Fruit fly (Drosophila melanogaster) whole organism, pupa: Measurements from ENCODE around the gene nrm.

Experiments
- CG10348 ChIP-seq: fragments of 200-800 bp; sonication (Bioruptor generic); IDR thresholded peaks from 2 replicates; pipeline ENCODE4 v1.3.6; 2022; ENCODE audit warnings: missing biosample characterization, missing genetic modification characterization
- CG12605 ChIP-seq: fragments of 200-800 bp; sonication (Bioruptor generic); IDR thresholded peaks from 2 replicates; pipeline ENCODE4 v1.3.6; 2022; ENCODE audit warnings: missing biosample characterization, missing genetic modification characterization
- CG15710 ChIP-seq: fragments of 200-800 bp; sonication (Bioruptor generic); optimal IDR thresholded peaks from 2 replicates; lab custom pipeline; 2018; ENCODE audit warnings: missing biosample characterization, mild to moderate bottlenecking, missing genetic modification characterization, moderate library complexity
- CG34367 ChIP-seq: fragments of 200-800 bp; sonication (Bioruptor generic); optimal IDR thresholded peaks from 2 replicates; lab custom pipeline; 2018; ENCODE audit warnings: missing biosample characterization, mild to moderate bottlenecking, missing genetic modification characterization
- CG4496 ChIP-seq: fragments of 200-800 bp; sonication (Bioruptor generic); IDR thresholded peaks from 3 replicates; pipeline ENCODE4 v1.3.6; 2022; ENCODE audit warnings: missing biosample characterization, missing genetic modification characterization
- CG8159 ChIP-seq: fragments of 200-800 bp; sonication (Bioruptor generic); optimal IDR thresholded peaks from 3 replicates; lab custom pipeline; 2018; ENCODE audit warnings: missing biosample characterization, mild to moderate bottlenecking, missing genetic modification characterization, moderate library complexity
- CG9948 ChIP-seq: fragments of 200-800 bp; sonication (Bioruptor generic); optimal IDR thresholded peaks from 2 replicates; lab custom pipeline; 2018; ENCODE audit warnings: missing biosample characterization, mild to moderate bottlenecking, missing genetic modification characterization, moderate library complexity
- D1 ChIP-seq: fragments of 200-800 bp; sonication (Bioruptor generic); optimal IDR thresholded peaks from 2 replicates; lab custom pipeline; 2018; ENCODE audit warnings: missing biosample characterization, mild to moderate bottlenecking, missing genetic modification characterization, moderate library complexity
- EcR ChIP-seq: fragments of 200-800 bp; sonication (Bioruptor generic); optimal IDR thresholded peaks from 3 replicates; lab custom pipeline; 2019; ENCODE audit warnings: missing biosample characterization, missing genetic modification characterization, mild to moderate bottlenecking, moderate library complexity, missing genetic modification reagents
- Pif1A ChIP-seq: fragments of 200-800 bp; sonication (Bioruptor generic); optimal IDR thresholded peaks from 3 replicates; lab custom pipeline; 2016; ENCODE audit warnings: missing biosample characterization, missing genetic modification characterization
- rn ChIP-seq: fragments of 200-800 bp; sonication (Bioruptor generic); IDR thresholded peaks from 2 replicates; pipeline ENCODE4 v1.3.6; 2022; ENCODE audit warnings: missing biosample characterization, missing genetic modification characterization

dm6 chr3L:23088927-23089326 lies 90.8 kb downstream of the nrm start:
- no peak for TF ChIP-seq CG12605
- no peak for TF ChIP-seq Pif1A (GFP tag; lab: Kevin White, UChicago)
- no peak for TF ChIP-seq rn
- TF ChIP-seq CG9948 (tag; lab: Kevin White, UChicago) = no peak
- TF ChIP-seq CG34367 (tag; lab: Kevin White, UChicago) = no peak
- TF ChIP-seq CG4496 = no peak
- no peak for TF ChIP-seq EcR (GFP tag; lab: Kevin White, UChicago)
- no peak for TF ChIP-seq D1
- TF ChIP-seq CG8159 (tag; lab: Kevin White, UChicago) = no peak
- no peak for TF ChIP-seq CG15710 (tag; lab: Kevin White, UChicago)
- no peak for TF ChIP-seq CG10348
